Fruit fly (Drosophila melanogaster): ENCODE results near the gene Set8.

Set8 gene

dm6 chr3R:14348480-14348879 lies 32.6 kb downstream of the Set8 start (continued):
- peak; percentile 7 for TF ChIP-seq CG17359 (tag; optimal IDR thresholded peaks at IDR 0.05)
- TF ChIP-seq Xrp1 (GFP tag; IDR thresholded peaks at IDR 0.05) = 0 out of 2 replicates have a peak, but pooled peaks have one; percentile 7
- TF ChIP-seq gem (tag; optimal IDR thresholded peaks at IDR 0.05) = peak; percentile 51
- peak; percentile 4 for TF ChIP-seq fd96Cb (tag; optimal IDR thresholded peaks at IDR 0.05)
- no peak for TF ChIP-seq TFAM (GFP tag; optimal IDR thresholded peaks at IDR 0.05)
- peak; percentile 13 for TF ChIP-seq CG2120 (GFP tag; optimal IDR thresholded peaks at IDR 0.05)
- peak; percentile 12 for TF ChIP-seq PHDP (tag; optimal IDR thresholded peaks at IDR 0.05)
- peak; percentile 51 for TF ChIP-seq CG11504 (tag; optimal IDR thresholded peaks at IDR 0.05)
- no peak for TF ChIP-seq eyg (GFP tag; optimal IDR thresholded peaks at IDR 0.05)
- TF ChIP-seq Doc3 (GFP tag; IDR thresholded peaks at IDR 0.05; ENCODE audit: partially characterized antibody) = no peak
- peak; percentile 44 for TF ChIP-seq Fer1 (GFP tag; optimal IDR thresholded peaks at IDR 0.05)
- peak; percentile 10 for TF ChIP-seq CG3281 (GFP tag; optimal IDR thresholded peaks at IDR 0.05)
- TF ChIP-seq corto (GFP tag; optimal IDR thresholded peaks at IDR 0.05) = no peak
- TF ChIP-seq luna (GFP tag; optimal IDR thresholded peaks at IDR 0.05) = no peak
- TF ChIP-seq CG7839 (tag; optimal IDR thresholded peaks at IDR 0.05) = peak; percentile 25
- peak; percentile 23 for TF ChIP-seq caup (GFP tag; optimal IDR thresholded peaks at IDR 0.05; ENCODE audit: severe bottlenecking)
- TF ChIP-seq aop (GFP tag; IDR thresholded peaks at IDR 0.05) = no peak
- peak; percentile 40 for TF ChIP-seq sd (tag; optimal IDR thresholded peaks at IDR 0.05)
- no peak for TF ChIP-seq schlank (tag; optimal IDR thresholded peaks at IDR 0.05)
- peak in 1 of 2 experiments; percentile 34 for TF ChIP-seq Hr51 (GFP tag; optimal IDR thresholded peaks at IDR 0.05)
- TF ChIP-seq CG7357 (GFP tag; IDR thresholded peaks at IDR 0.05) = no peak
- TF ChIP-seq Hmr (GFP tag; optimal IDR thresholded peaks at IDR 0.05) = peak; percentile 9
- no peak for TF ChIP-seq CG42726 (GFP tag; IDR thresholded peaks at IDR 0.05; ENCODE audit: partially characterized antibody)
- TF ChIP-seq CG31441 (GFP tag; IDR thresholded peaks at IDR 0.05) = 0 out of 2 replicates have a peak, but pooled peaks have one; percentile 11
- TF ChIP-seq CG15269 (tag; optimal IDR thresholded peaks at IDR 0.05) = peak; percentile 9
- TF ChIP-seq CG10366 (GFP tag; IDR thresholded peaks at IDR 0.05) = no peak
- TF ChIP-seq Asciz (GFP tag; optimal IDR thresholded peaks at IDR 0.05) = no peak
- TF ChIP-seq CG12659 (GFP tag; optimal IDR thresholded peaks at IDR 0.05) = peak; percentile 4
- TF ChIP-seq CG9727 (GFP tag; optimal IDR thresholded peaks at IDR 0.05) = peak; percentile 9
- TF ChIP-seq slbo (GFP tag; IDR thresholded peaks at IDR 0.05) = 0 out of 2 replicates have a peak, but pooled peaks have one; percentile 4

DNA sequence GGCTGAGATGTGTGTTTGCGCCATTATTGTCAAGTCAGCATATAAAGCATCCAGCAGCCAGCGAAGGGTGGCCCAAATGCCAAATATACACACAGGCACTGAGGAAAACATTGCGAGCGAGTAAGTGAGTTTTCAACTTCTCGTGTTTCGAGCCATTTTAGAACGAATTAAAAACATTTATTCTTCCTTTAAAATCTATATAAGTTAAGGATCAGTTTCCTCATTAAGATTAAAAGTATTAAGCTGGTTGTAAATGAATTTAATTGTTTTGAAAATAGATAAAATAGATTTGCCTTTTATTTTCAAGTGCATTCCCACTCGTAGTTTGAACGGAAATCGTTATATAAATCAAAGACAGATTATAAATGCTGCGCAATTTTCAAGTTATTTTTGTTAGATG lies 35.6 kb downstream of the Set8 start:
- peak; percentile 42 for TF ChIP-seq Oli (tag; optimal IDR thresholded peaks at IDR 0.05)
- peak; percentile 56 for TF ChIP-seq Sox102F (GFP tag; optimal IDR thresholded peaks at IDR 0.05)
- TF ChIP-seq CG33213 (GFP tag; optimal IDR thresholded peaks at IDR 0.05) = no peak
- TF ChIP-seq CG15269 (tag; optimal IDR thresholded peaks at IDR 0.05) = peak; percentile 34
- peak; percentile 51 for TF ChIP-seq CG12391 (tag; optimal IDR thresholded peaks at IDR 0.05)
- TF ChIP-seq CG18011 (GFP tag; optimal IDR thresholded peaks at IDR 0.05) = no peak
- TF ChIP-seq zf30C (GFP tag; optimal IDR thresholded peaks at IDR 0.05) = peak; percentile 34
- TF ChIP-seq Xbp1 (GFP tag; optimal IDR thresholded peaks at IDR 0.05) = peak; percentile 39
- TF ChIP-seq Sry-δ (GFP tag; optimal IDR thresholded peaks at IDR 0.05) = no peak
- peak; percentile 27 for TF ChIP-seq pho (GFP tag; optimal IDR thresholded peaks at IDR 0.05)
- TF ChIP-seq lab (GFP tag; optimal IDR thresholded peaks at IDR 0.05) = peak; percentile 45
- peak; percentile 10 for TF ChIP-seq gsb-n (tag; optimal IDR thresholded peaks at IDR 0.05)
- peak; percentile 11 for TF ChIP-seq az2 (GFP tag; optimal IDR thresholded peaks at IDR 0.05)
- TF ChIP-seq CG18599 (GFP tag; optimal IDR thresholded peaks at IDR 0.05) = peak; percentile 65
- TF ChIP-seq bsh (GFP tag; optimal IDR thresholded peaks at IDR 0.05) = peak in 1 of 2 experiments; percentile 57
- TF ChIP-seq CG12071 (GFP tag; optimal IDR thresholded peaks at IDR 0.05) = peak; percentile 13
- TF ChIP-seq ranshi (GFP tag; IDR thresholded peaks at IDR 0.05) = no peak
- peak; percentile 0 for TF ChIP-seq dmrt11E (tag; optimal IDR thresholded peaks at IDR 0.05)
- no peak for TF ChIP-seq Dfd (GFP tag; optimal IDR thresholded peaks at IDR 0.05)
- TF ChIP-seq tap (tag; optimal IDR thresholded peaks at IDR 0.05) = peak; percentile 21
- peak; percentile 54; the same call in 2 of the 3 replicates for TF ChIP-seq CG17361 (GFP tag; IDR thresholded peaks at IDR 0.05)

Data from whole organism, embryonic.